Fruit fly (Drosophila melanogaster) whole organism, embryonic: ENCODE data around the gene CG12511.

Experiments
- CG34224 ChIP-seq: fragments of 200-800 bp; sonication (Bioruptor generic); IDR thresholded peaks from 3 replicates; pipeline ENCODE4 v1.3.6; 2022; ENCODE audit warnings: missing biosample characterization, missing genetic modification characterization; ENCODE audit not compliant: partially characterized antibody
- eve ChIP-seq, 2 experiments: fragments of >200 bp; optimal IDR thresholded peaks; 2 replicates each; lab custom pipeline; 2017; ENCODE audit warnings: missing biosample characterization in 2 of 2, missing genetic modification characterization in 2 of 2

DNA sequence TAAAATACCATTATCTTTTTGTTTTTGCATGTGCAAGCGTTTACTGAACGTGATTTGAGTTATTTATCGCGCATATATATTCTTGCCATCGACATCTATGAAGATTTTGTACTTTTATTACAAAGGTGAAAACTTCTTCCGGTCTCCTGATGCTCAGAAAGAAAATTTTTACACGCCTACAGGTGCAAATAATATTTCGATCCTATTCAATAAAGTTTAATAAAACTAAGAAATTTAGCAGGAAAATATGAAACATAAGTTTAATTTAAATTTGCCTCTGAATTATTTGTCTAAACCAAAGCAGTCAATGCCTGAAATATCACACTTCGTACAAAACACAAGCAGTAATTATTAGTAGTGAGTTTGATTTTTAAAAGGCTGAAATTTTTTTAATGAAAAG lies 15.8 kb upstream of the CG12511 start, which contains the start of gene Hsp60C:
- no peak for TF ChIP-seq CG34224 (GFP tag; lab: Robert Waterston, UW)
- TF ChIP-seq eve (GFP tag; optimal IDR thresholded peaks at IDR 0.05; lab: Kevin White, UChicago): no peak
